Fruit fly (Drosophila melanogaster) whole organism, embryonic: ENCODE measurements around the gene LIMK1.
A peak's percentile ranks its signal among the peaks of the same experiment; 100 is the strongest.

ENCODE experiments used
- Antp ChIP-seq: fragments of 200-800 bp; sonication (Bioruptor generic); optimal IDR thresholded peaks from 3 replicates; lab custom pipeline; 2016; ENCODE audit warnings: missing biosample characterization, missing genetic modification characterization
- Blimp-1 ChIP-seq: fragments of 200-800 bp; sonication (Bioruptor generic); optimal IDR thresholded peaks from 3 replicates; lab custom pipeline; 2018; ENCODE audit warnings: missing biosample characterization, missing genetic modification characterization, mild to moderate bottlenecking, moderate library complexity, missing genetic modification reagents
- Bteb2 ChIP-seq: fragments of 200-800 bp; sonication (Bioruptor generic); optimal IDR thresholded peaks from 2 replicates; lab custom pipeline; 2016; ENCODE audit warnings: missing biosample characterization, missing genetic modification characterization
- CG10209 ChIP-seq: fragments of 200-800 bp; sonication (Bioruptor generic); optimal IDR thresholded peaks from 3 replicates; lab custom pipeline; 2017; ENCODE audit warnings: missing biosample characterization, mild to moderate bottlenecking, missing genetic modification characterization, missing genetic modification reagents
- CG11504 ChIP-seq: fragments of 200-800 bp; sonication (Bioruptor generic); optimal IDR thresholded peaks from 3 replicates; lab custom pipeline; 2019; ENCODE audit warnings: missing biosample characterization, mild to moderate bottlenecking, missing genetic modification characterization, moderate library complexity
- CG13123 ChIP-seq: fragments of 200-800 bp; sonication (Bioruptor generic); optimal IDR thresholded peaks from 2 replicates; lab custom pipeline; 2016; ENCODE audit warnings: missing biosample characterization, missing genetic modification characterization
- CG17568 ChIP-seq: fragments of 200-800 bp; sonication (Bioruptor generic); optimal IDR thresholded peaks from 2 replicates; lab custom pipeline; 2018; ENCODE audit warnings: missing biosample characterization, mild to moderate bottlenecking, missing genetic modification characterization, moderate library complexity
- CG2712 ChIP-seq: fragments of 200-800 bp; optimal IDR thresholded peaks from 3 replicates; lab custom pipeline; 2019; ENCODE audit warnings: missing biosample characterization, mild to moderate bottlenecking, missing genetic modification characterization, moderate library complexity
- CG2875 ChIP-seq: fragments of 200-800 bp; sonication (Bioruptor generic); optimal IDR thresholded peaks from 2 replicates; lab custom pipeline; 2017; ENCODE audit warnings: missing biosample characterization, mild to moderate bottlenecking, missing genetic modification characterization, missing genetic modification reagents
- CG3065 ChIP-seq: fragments of 200-800 bp; sonication (Bioruptor generic); optimal IDR thresholded peaks from 2 replicates; lab custom pipeline; 2016; ENCODE audit warnings: missing biosample characterization, missing genetic modification characterization
- CG31441 ChIP-seq: fragments of 200-800 bp; sonication (Bioruptor generic); IDR thresholded peaks from 2 replicates; pipeline ENCODE4 v1.3.6; 2022; ENCODE audit warnings: missing biosample characterization, missing genetic modification characterization
- CG34376 ChIP-seq: fragments of 200-800 bp; sonication (Bioruptor generic); optimal IDR thresholded peaks from 2 replicates; lab custom pipeline; 2018; ENCODE audit warnings: missing biosample characterization, mild to moderate bottlenecking, missing genetic modification characterization
- CG4707 ChIP-seq: fragments of 200-800 bp; sonication (Bioruptor generic); optimal IDR thresholded peaks from 2 replicates; lab custom pipeline; 2018; ENCODE audit warnings: missing biosample characterization, mild to moderate bottlenecking, missing genetic modification characterization, moderate library complexity
- CG6683 ChIP-seq: fragments of 200-800 bp; sonication (Bioruptor generic); optimal IDR thresholded peaks from 2 replicates; lab custom pipeline; 2017; ENCODE audit warnings: missing biosample characterization, mild to moderate bottlenecking, missing genetic modification characterization, missing genetic modification reagents
- CG6791 ChIP-seq: fragments of 200-800 bp; sonication (Bioruptor generic); IDR thresholded peaks from 3 replicates; pipeline ENCODE4 v1.3.6; 2022; ENCODE audit warnings: missing biosample characterization, missing genetic modification characterization; ENCODE audit not compliant: partially characterized antibody
- CG6854 ChIP-seq: fragments of 200-800 bp; sonication (Bioruptor generic); optimal IDR thresholded peaks from 3 replicates; lab custom pipeline; 2017; ENCODE audit warnings: missing biosample characterization, mild to moderate bottlenecking, missing genetic modification characterization
- CG7745 ChIP-seq: fragments of 200-800 bp; sonication (Bioruptor generic); optimal IDR thresholded peaks from 2 replicates; lab custom pipeline; 2018; ENCODE audit warnings: missing biosample characterization, mild to moderate bottlenecking, missing genetic modification characterization, moderate library complexity
- CG7928 ChIP-seq: fragments of 200-800 bp; sonication (Bioruptor generic); optimal IDR thresholded peaks from 2 replicates; lab custom pipeline; 2017; ENCODE audit warnings: missing biosample characterization, mild to moderate bottlenecking, missing genetic modification characterization
- CG8290 ChIP-seq, 3 experiments: fragments of 200-800 bp; sonication (Bioruptor generic); optimal IDR thresholded peaks; 2 replicates each; lab custom pipeline; 2016 to 2019; ENCODE audit warnings: missing biosample characterization in 3 of 3, missing genetic modification characterization in 3 of 3, mild to moderate bottlenecking in 2 of 3, moderate library complexity in 1 of 3
- CHES-1-like ChIP-seq: fragments of 200-800 bp; sonication (Bioruptor generic); optimal IDR thresholded peaks from 2 replicates; lab custom pipeline; 2016; ENCODE audit warnings: missing biosample characterization, missing genetic modification characterization
- Chrac-16 ChIP-seq: fragments of 200-800 bp; sonication (Bioruptor generic); optimal IDR thresholded peaks from 3 replicates; lab custom pipeline; 2016; ENCODE audit warnings: missing biosample characterization, missing genetic modification characterization
- CoRest ChIP-seq: fragments of 200-800 bp; sonication (Bioruptor generic); optimal IDR thresholded peaks from 3 replicates; lab custom pipeline; 2018; ENCODE audit warnings: missing biosample characterization, mild to moderate bottlenecking, missing genetic modification characterization, moderate library complexity
- Dad ChIP-seq: fragments of 200-800 bp; sonication (Bioruptor generic); optimal IDR thresholded peaks from 3 replicates; lab custom pipeline; 2016; ENCODE audit warnings: missing biosample characterization, missing genetic modification characterization
- Dfd ChIP-seq, 2 experiments: fragments of >200 bp; optimal IDR thresholded peaks; 2 replicates each; lab custom pipeline; 2017; ENCODE audit warnings: missing biosample characterization in 2 of 2, missing genetic modification characterization in 2 of 2
- Poxn ChIP-seq: fragments of 200-800 bp; sonication (Bioruptor generic); IDR thresholded peaks from 2 replicates; pipeline ENCODE4 v1.3.6; 2022; ENCODE audit warnings: missing biosample characterization, missing genetic modification characterization
- Stat92E ChIP-seq, 3 experiments: fragments of >200 bp in 2 of 3; fragments of 200-800 bp in 1 of 3; sonication (Bioruptor generic) in 1 of 3; optimal IDR thresholded peaks; 2 replicates each; lab custom pipeline; 2017 to 2019; ENCODE audit warnings: missing biosample characterization in 3 of 3, missing genetic modification characterization in 3 of 3, mild to moderate bottlenecking in 1 of 3, moderate library complexity in 1 of 3
- Trl ChIP-seq, 3 experiments: fragments of >200 bp in 2 of 3; fragments of 200-800 bp in 1 of 3; sonication (Bioruptor generic) in 1 of 3; optimal IDR thresholded peaks; 2 replicates in 1 of 3; 3 replicates in 2 of 3; lab custom pipeline; 2016 to 2017; ENCODE audit warnings: missing biosample characterization in 1 of 3, missing genetic modification characterization in 1 of 3
- ab ChIP-seq: fragments of 200-800 bp; sonication (Bioruptor generic); optimal IDR thresholded peaks from 2 replicates; lab custom pipeline; 2016; ENCODE audit warnings: missing biosample characterization, missing genetic modification characterization
- bab2 ChIP-seq: fragments of 200-800 bp; sonication (Bioruptor generic); optimal IDR thresholded peaks from 2 replicates; lab custom pipeline; 2016; ENCODE audit warnings: missing biosample characterization, missing genetic modification characterization
- cg ChIP-seq: fragments of 200-800 bp; sonication (Bioruptor generic); optimal IDR thresholded peaks from 3 replicates; lab custom pipeline; 2019; ENCODE audit warnings: missing biosample characterization, mild to moderate bottlenecking, missing genetic modification characterization, moderate library complexity
- esg ChIP-seq: fragments of 200-800 bp; sonication (Bioruptor generic); conservative IDR thresholded peaks from 2 replicates; pipeline ENCODE4 v1.3.6; 2022; ENCODE audit warnings: missing biosample characterization, missing genetic modification characterization
- fru ChIP-seq: fragments of >200 bp; optimal IDR thresholded peaks from 2 replicates; lab custom pipeline; 2017
- gcm ChIP-seq: fragments of 200-800 bp; sonication (Bioruptor generic); optimal IDR thresholded peaks from 2 replicates; lab custom pipeline; 2019; ENCODE audit warnings: missing biosample characterization, mild to moderate bottlenecking, missing genetic modification characterization, moderate library complexity
- gem ChIP-seq: fragments of 200-800 bp; sonication (Bioruptor generic); optimal IDR thresholded peaks from 2 replicates; lab custom pipeline; 2019; ENCODE audit warnings: missing biosample characterization, mild to moderate bottlenecking, missing genetic modification characterization, moderate library complexity
- gsb-n ChIP-seq: fragments of 200-800 bp; sonication (Bioruptor generic); optimal IDR thresholded peaks from 3 replicates; lab custom pipeline; 2018; ENCODE audit warnings: missing biosample characterization, mild to moderate bottlenecking, missing genetic modification characterization
- hb ChIP-seq: fragments of 200-800 bp; sonication (Bioruptor generic); IDR thresholded peaks from 3 replicates; pipeline ENCODE4 v1.3.6; 2022; ENCODE audit warnings: missing biosample characterization, missing genetic modification characterization; ENCODE audit not compliant: partially characterized antibody
- lilli ChIP-seq: fragments of 200-800 bp; sonication (Bioruptor generic); optimal IDR thresholded peaks from 3 replicates; lab custom pipeline; 2016; ENCODE audit warnings: missing biosample characterization, missing genetic modification characterization
- mld ChIP-seq: fragments of 200-800 bp; sonication (Bioruptor generic); IDR thresholded peaks from 3 replicates; pipeline ENCODE4 v1.3.6; 2022; ENCODE audit warnings: missing biosample characterization, missing genetic modification characterization; ENCODE audit not compliant: partially characterized antibody
- nerfin-1 ChIP-seq: fragments of 200-800 bp; sonication (Bioruptor generic); optimal IDR thresholded peaks from 3 replicates; lab custom pipeline; 2019; ENCODE audit warnings: missing biosample characterization, mild to moderate bottlenecking, missing genetic modification characterization, moderate library complexity
- nerfin-2 ChIP-seq: fragments of 200-800 bp; sonication (Bioruptor generic); IDR thresholded peaks from 2 replicates; pipeline ENCODE4 v1.3.6; 2022; ENCODE audit warnings: missing biosample characterization, missing genetic modification characterization; ENCODE audit not compliant: partially characterized antibody
- nom ChIP-seq: fragments of 200-800 bp; sonication (Bioruptor generic); optimal IDR thresholded peaks from 2 replicates; lab custom pipeline; 2017; ENCODE audit warnings: missing biosample characterization, missing genetic modification characterization, mild to moderate bottlenecking, moderate library complexity, missing genetic modification reagents
- p53 ChIP-seq: fragments of 200-800 bp; sonication (Bioruptor generic); optimal IDR thresholded peaks from 2 replicates; lab custom pipeline; 2016; ENCODE audit warnings: missing biosample characterization, missing genetic modification characterization
- pnt ChIP-seq: fragments of 200-800 bp; sonication (Bioruptor generic); optimal IDR thresholded peaks from 3 replicates; lab custom pipeline; 2016; ENCODE audit warnings: missing biosample characterization, missing genetic modification characterization
- ro ChIP-seq: fragments of 200-800 bp; sonication (Bioruptor generic); IDR thresholded peaks from 2 replicates; pipeline ENCODE4 v1.3.6; 2022; ENCODE audit warnings: missing biosample characterization, missing genetic modification characterization
- sens ChIP-seq: fragments of 200-800 bp; sonication (Bioruptor generic); peaks from one replicate; lab custom pipeline; 2016; ENCODE audit warnings: missing biosample characterization, missing genetic modification characterization
- so ChIP-seq: fragments of 200-800 bp; sonication (Bioruptor generic); IDR thresholded peaks from 3 replicates; pipeline ENCODE4 v1.3.6; 2022; ENCODE audit warnings: missing biosample characterization, missing genetic modification characterization
- sqz ChIP-seq: fragments of 200-800 bp; sonication (Bioruptor generic); optimal IDR thresholded peaks from 3 replicates; lab custom pipeline; 2018; ENCODE audit warnings: missing biosample characterization, mild to moderate bottlenecking, missing genetic modification characterization

The LIMK1 gene

DNA sequence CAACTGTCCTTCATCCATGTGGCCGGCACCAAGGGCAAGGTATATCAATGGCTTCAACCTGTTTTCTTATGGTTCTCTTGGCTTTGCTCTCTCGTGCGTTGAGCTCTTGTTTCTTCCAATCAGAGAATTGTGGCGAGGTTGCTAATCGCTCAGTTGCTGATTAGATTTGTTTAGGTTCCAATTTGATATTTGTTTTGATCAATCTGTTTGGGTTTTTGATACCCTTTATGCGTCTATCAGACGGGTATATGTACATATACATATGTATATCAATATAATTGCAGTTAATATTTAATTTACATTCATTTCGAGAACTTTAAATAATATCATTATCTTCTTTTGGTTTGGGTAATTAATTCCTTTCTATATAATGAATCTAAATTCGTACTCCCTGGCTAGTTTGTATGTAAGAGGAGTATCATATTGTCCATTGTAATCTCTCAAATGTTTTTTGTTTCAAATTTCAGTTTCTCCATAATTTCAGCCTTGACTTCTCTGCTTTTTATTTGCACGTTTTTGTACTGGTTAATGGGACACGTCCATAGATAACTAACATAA is 21.3 kb upstream of the LIMK1 start (continued):
- no peak for TF ChIP-seq CG8290 (GFP tag; optimal IDR thresholded peaks at IDR 0.05; lab: Kevin White, UChicago)
- no peak for TF ChIP-seq CG8290 (tag; optimal IDR thresholded peaks at IDR 0.05; lab: Kevin White, UChicago)
- no peak for TF ChIP-seq lilli (GFP tag; lab: Kevin White, UChicago)
- no peak for TF ChIP-seq sens (GFP tag; lab: Kevin White, UChicago)
- TF ChIP-seq CG6683 (GFP tag; lab: Kevin White, UChicago) = no peak
- no peak for TF ChIP-seq Blimp-1 (GFP tag; lab: Kevin White, UChicago)
- TF ChIP-seq Dfd (GFP tag; optimal IDR thresholded peaks at IDR 0.05; lab: Kevin White, UChicago) = no peak
- no peak for TF ChIP-seq CG3065 (GFP tag; lab: Kevin White, UChicago)
- peak; percentile 42 for TF ChIP-seq gem (tag; lab: Kevin White, UChicago)
- no peak for TF ChIP-seq CG7928 (GFP tag; lab: Kevin White, UChicago)
- no peak for TF ChIP-seq so (GFP tag; lab: Robert Waterston, UW)
- TF ChIP-seq ro = no peak
- peak in 1 of 2 experiments; percentile 22 for TF ChIP-seq Trl (optimal IDR thresholded peaks at IDR 0.05; lab: Kevin White, UChicago)
- TF ChIP-seq Trl (GFP tag; optimal IDR thresholded peaks at IDR 0.05; lab: Kevin White, UChicago) = no peak
- TF ChIP-seq Dad = no peak
- TF ChIP-seq Bteb2 (GFP tag; lab: Kevin White, UChicago) = no peak
- no peak for TF ChIP-seq nom (GFP tag; lab: Kevin White, UChicago)
- TF ChIP-seq nerfin-1 (tag; lab: Kevin White, UChicago) = no peak
- TF ChIP-seq CHES-1-like (GFP tag; lab: Kevin White, UChicago) = no peak
- no peak for TF ChIP-seq gcm (GFP tag; lab: Kevin White, UChicago)
- no peak for TF ChIP-seq cg (GFP tag; lab: Kevin White, UChicago)
- no peak for TF ChIP-seq hb (GFP tag; lab: Robert Waterston, UW)
- no peak for TF ChIP-seq ab (GFP tag; lab: Kevin White, UChicago)
- TF ChIP-seq mld (GFP tag; lab: Robert Waterston, UW) = no peak
- no peak for TF ChIP-seq gsb-n
- no peak for TF ChIP-seq CG13123 (GFP tag; lab: Kevin White, UChicago)
- TF ChIP-seq Antp = no peak
- peak; percentile 13 for TF ChIP-seq CG34376
- no peak for TF ChIP-seq Poxn (GFP tag; lab: Robert Waterston, UW)
- TF ChIP-seq CG11504 (tag; lab: Kevin White, UChicago) = no peak
- TF ChIP-seq CG2875 (GFP tag; lab: Kevin White, UChicago) = no peak

DNA sequence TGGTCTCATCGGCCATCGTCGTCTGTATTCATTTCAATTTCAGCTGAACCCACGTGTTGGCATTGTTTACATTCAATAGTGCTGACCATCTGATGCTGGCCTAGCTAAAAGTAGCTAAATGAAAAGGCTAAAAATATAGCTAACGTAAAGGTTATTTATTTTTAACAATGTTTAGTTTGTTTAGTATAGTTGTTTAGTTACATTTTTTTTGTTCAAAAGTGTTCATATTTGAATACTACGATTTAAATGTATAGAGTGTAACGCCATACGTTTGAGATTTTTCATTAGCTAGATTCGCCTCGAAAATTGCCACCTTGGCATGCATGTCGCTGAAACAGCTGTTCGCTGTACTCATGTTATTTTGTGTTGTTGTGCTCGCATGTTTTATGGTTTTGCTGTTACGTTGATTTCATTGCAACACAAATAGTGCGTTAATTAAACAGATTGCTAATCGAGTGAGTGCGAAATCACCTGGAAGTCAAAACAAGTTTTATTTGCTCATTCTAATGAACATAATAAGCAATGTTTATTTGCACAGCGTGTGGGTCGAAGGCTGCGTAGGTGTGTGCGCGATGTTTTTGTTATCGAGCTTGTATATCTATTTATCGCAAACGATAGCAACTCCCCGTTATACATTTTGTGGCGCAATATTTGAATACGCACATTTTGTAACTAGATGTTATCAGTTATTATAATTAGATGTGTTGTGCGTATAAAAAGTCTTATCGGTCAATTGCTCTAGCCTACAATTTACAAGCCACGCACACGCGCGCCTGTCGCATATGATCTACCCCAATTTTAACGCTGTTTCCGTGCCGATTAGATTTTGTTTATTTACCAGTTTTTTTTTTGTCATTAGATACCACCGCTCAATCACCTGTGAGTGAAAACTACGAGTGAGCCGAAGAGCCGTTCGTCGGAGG is 19.8 kb upstream of the LIMK1 start, which contains the start of the genes CG1463 and Fpgs1:
Gene CG1463 (minus strand): TSS at position 132 of the 923 bp plus-strand sequence.
Gene Fpgs1 (plus strand): TSS at position 332 of the 923 bp plus-strand sequence.
- no peak for TF ChIP-seq pnt (GFP tag; lab: Kevin White, UChicago)
- no peak for TF ChIP-seq CoRest
- TF ChIP-seq CG4707 (GFP tag; lab: Kevin White, UChicago) = no peak
- TF ChIP-seq bab2 (GFP tag; lab: Kevin White, UChicago) = no peak
- TF ChIP-seq CG10209 (GFP tag; lab: Kevin White, UChicago) = no peak
- no peak for TF ChIP-seq CG6854 (GFP tag; lab: Kevin White, UChicago)
- TF ChIP-seq Stat92E (GFP tag; optimal IDR thresholded peaks at IDR 0.05; lab: Kevin White, UChicago) = no peak
- no peak for TF ChIP-seq fru (lab: Kevin White, UChicago)
- TF ChIP-seq CG7745 (tag; lab: Kevin White, UChicago) = no peak
- no peak for TF ChIP-seq CG2712 (tag; lab: Kevin White, UChicago)
- TF ChIP-seq esg = no peak
- TF ChIP-seq Chrac-16 (GFP tag; lab: Kevin White, UChicago) = no peak
- TF ChIP-seq Dfd (GFP tag; optimal IDR thresholded peaks at IDR 0.05; lab: Kevin White, UChicago) = no peak
- no peak for TF ChIP-seq CG17568
- TF ChIP-seq CG31441 (GFP tag; lab: Robert Waterston, UW) = no peak
- TF ChIP-seq sqz (GFP tag; lab: Kevin White, UChicago) = peak; percentile 47
- no peak for TF ChIP-seq nerfin-2 (GFP tag; lab: Robert Waterston, UW)
- TF ChIP-seq p53 (GFP tag; lab: Kevin White, UChicago) = no peak
- peak; percentile 47; the same call in 2 of the 3 replicates for TF ChIP-seq CG6791 (GFP tag; lab: Robert Waterston, UW)
